Worm (Caenorhabditis elegans) whole organism, late embryonic: ENCODE results near the gene F26G1.3.

ENCODE experiments used
- ceh-45 ChIP-seq: fragments of 200-800 bp; sonication (Bioruptor generic); IDR thresholded peaks from 2 replicates; pipeline ENCODE4 v1.3.6; 2022; ENCODE audit warnings: missing genetic modification reagents, missing genetic modification characterization, missing compliant biosample characterization
- ceh-6 ChIP-seq: fragments of 200-800 bp; sonication (Bioruptor generic); optimal IDR thresholded peaks from 2 replicates; lab custom pipeline; 2018; ENCODE audit warnings: mild to moderate bottlenecking, missing genetic modification characterization, missing compliant biosample characterization
- ceh-9 ChIP-seq: sonication (generic microtip); optimal IDR thresholded peaks from 2 replicates; lab custom pipeline; 2016; ENCODE audit warnings: mild to moderate bottlenecking, missing genetic modification characterization, inconsistent platforms, missing compliant biosample characterization
- fkh-10 ChIP-seq: fragments of 150-350 bp; optimal IDR thresholded peaks from 2 replicates; lab custom pipeline; 2014; ENCODE audit warnings: missing biosample characterization, missing genetic modification reagents, missing genetic modification characterization
- mec-3 ChIP-seq: sonication (generic microtip); optimal IDR thresholded peaks from 2 replicates; lab custom pipeline; 2016; ENCODE audit warnings: borderline replicate concordance, missing genetic modification characterization, missing compliant biosample characterization
- pqm-1 ChIP-seq: sonication (generic microtip); optimal IDR thresholded peaks from 2 replicates; lab custom pipeline; 2016; ENCODE audit warnings: missing genetic modification characterization, missing compliant biosample characterization
- rnt-1 ChIP-seq: sonication (generic microtip); optimal IDR thresholded peaks from 2 replicates; lab custom pipeline; 2016; ENCODE audit warnings: missing genetic modification characterization, missing compliant biosample characterization
- sox-2 ChIP-seq: fragments of 200-800 bp; sonication (Bioruptor generic); IDR thresholded peaks from 2 replicates; pipeline ENCODE4 v1.3.6; 2022; ENCODE audit warnings: missing genetic modification reagents, missing genetic modification characterization, missing compliant biosample characterization
- tbx-2 ChIP-seq: sonication (generic microtip); optimal IDR thresholded peaks from 2 replicates; lab custom pipeline; 2016; ENCODE audit warnings: missing genetic modification characterization, missing compliant biosample characterization

ce11 chrII:4793320-4793719, 34.8 kb downstream of the F26G1.3 start:
- TF ChIP-seq ceh-6 (GFP tag; lab: Kevin White, UChicago), result no peak
- TF ChIP-seq pqm-1, result no peak
- TF ChIP-seq mec-3 (tag; lab: Kevin White, UChicago), result no peak
- TF ChIP-seq rnt-1, result no peak
- no peak for TF ChIP-seq ceh-45 (GFP tag; lab: Robert Waterston, UW)
- TF ChIP-seq ceh-9 (tag; lab: Kevin White, UChicago), result no peak
- no peak for TF ChIP-seq fkh-10 (GFP tag; lab: Kevin White, UChicago)
- no peak for TF ChIP-seq sox-2 (GFP tag; lab: Robert Waterston, UW)
- TF ChIP-seq tbx-2, result no peak
